Fruit fly (Drosophila melanogaster): Measurements from ENCODE around the gene CG9368.
A peak's percentile ranks its signal among the peaks of the same experiment; 100 is the strongest.

dm6 chr3L:19612172-19612571 lies 10.7 kb downstream of the CG9368 start, which contains the start of the genes Lon and PIG-F:
- peak; percentile 99 for TF ChIP-seq HLH106 (tag; optimal IDR thresholded peaks at IDR 0.05)
- TF ChIP-seq OdsH (GFP tag; optimal IDR thresholded peaks at IDR 0.05), result peak; percentile 99
- no peak for TF ChIP-seq lola (GFP tag; optimal IDR thresholded peaks at IDR 0.05)
- peak; percentile 42 for TF ChIP-seq Myc (optimal IDR thresholded peaks at IDR 0.05)
- peak; percentile 98 for TF ChIP-seq Jra (GFP tag; optimal IDR thresholded peaks at IDR 0.05)
- TF ChIP-seq Sp1 (GFP tag; optimal IDR thresholded peaks at IDR 0.05), result peak; percentile 99
- peak; percentile 76 for TF ChIP-seq jim (GFP tag; optimal IDR thresholded peaks at IDR 0.05)
- TF ChIP-seq N (GFP tag; optimal IDR thresholded peaks at IDR 0.05), result no peak
- TF ChIP-seq pan (optimal IDR thresholded peaks at IDR 0.05), result no peak
- no peak for TF ChIP-seq brk (GFP tag; optimal IDR thresholded peaks at IDR 0.05)
- no peak for TF ChIP-seq Hr78 (GFP tag; optimal IDR thresholded peaks at IDR 0.05)

All from whole organism, wandering third instar larva.